Worm (Caenorhabditis elegans) whole organism, L4 larva: ENCODE data around the gene sup-37.

Source experiments
- D1046.2 ChIP-seq: fragments of 200-800 bp; sonication (Bioruptor generic); IDR thresholded peaks from 2 replicates; pipeline ENCODE4 v1.3.6; 2022; ENCODE audit warnings: missing genetic modification characterization, missing compliant biosample characterization
- F10B5.3 ChIP-seq: sonication (generic microtip); optimal IDR thresholded peaks from 2 replicates; lab custom pipeline; 2016; ENCODE audit warnings: mild to moderate bottlenecking, missing genetic modification characterization, missing compliant biosample characterization
- T26A8.4 ChIP-seq: fragments of 200-800 bp; sonication (Bioruptor generic); IDR thresholded peaks from 2 replicates; pipeline ENCODE4 v1.3.6; 2022; ENCODE audit warnings: missing genetic modification characterization, missing compliant biosample characterization
- Y5F2A.4 ChIP-seq: fragments of 200-800 bp; sonication (Bioruptor generic); optimal IDR thresholded peaks from 2 replicates; lab custom pipeline; 2018; ENCODE audit warnings: mild to moderate bottlenecking, missing genetic modification characterization, missing compliant biosample characterization
- ZK337.2 ChIP-seq: fragments of 200-800 bp; sonication (Bioruptor generic); IDR thresholded peaks from 2 replicates; pipeline ENCODE4 v1.3.6; 2022; ENCODE audit warnings: missing genetic modification reagents, missing genetic modification characterization, missing compliant biosample characterization
- aha-1 ChIP-seq: fragments of 150-350 bp; peaks from one replicate; lab custom pipeline; 2014; ENCODE audit warnings: missing biosample characterization, missing genetic modification characterization
- attf-4 ChIP-seq: sonication (generic microtip); optimal IDR thresholded peaks from 3 replicates; lab custom pipeline; 2017; ENCODE audit warnings: missing biosample characterization, missing genetic modification characterization
- ceh-62 ChIP-seq: sonication (generic microtip); optimal IDR thresholded peaks from 2 replicates; lab custom pipeline; 2017; ENCODE audit warnings: missing biosample characterization, missing genetic modification characterization
- daf-12 ChIP-seq: fragments of 150-350 bp; optimal IDR thresholded peaks from 2 replicates; lab custom pipeline; 2014; ENCODE audit warnings: missing biosample characterization, missing genetic modification reagents, missing genetic modification characterization
- daf-16 ChIP-seq, 3 experiments: sonication (generic microtip); optimal IDR thresholded peaks; 2 replicates each; lab custom pipeline; 2016 to 2017; ENCODE audit warnings: missing genetic modification characterization in 3 of 3, missing genetic modification reagents in 3 of 3, mild to moderate bottlenecking in 2 of 3, missing compliant biosample characterization in 2 of 3, missing biosample characterization in 1 of 3, moderate library complexity in 1 of 3
- dmd-8 ChIP-seq: fragments of 200-800 bp; sonication (Bioruptor generic); IDR thresholded peaks from 2 replicates; pipeline ENCODE4 v1.3.6; 2022; ENCODE audit warnings: missing genetic modification characterization, missing compliant biosample characterization
- egl-43 ChIP-seq: fragments of 200-800 bp; sonication (Bioruptor generic); IDR thresholded peaks from 2 replicates; pipeline ENCODE4 v1.3.6; 2022; ENCODE audit warnings: missing genetic modification reagents, missing genetic modification characterization, missing compliant biosample characterization
- hif-1 ChIP-seq, 2 experiments: sonication (generic microtip); optimal IDR thresholded peaks; 2 replicates each; lab custom pipeline; 2016 to 2017; ENCODE audit warnings: missing compliant biosample characterization in 2 of 2, missing genetic modification characterization in 2 of 2, missing genetic modification reagents in 2 of 2, missing genotype in 2 of 2, mild to moderate bottlenecking in 1 of 2
- hlh-11 ChIP-seq: fragments of 200-800 bp; sonication (Bioruptor generic); optimal IDR thresholded peaks from 2 replicates; lab custom pipeline; 2018; ENCODE audit warnings: mild to moderate bottlenecking, missing genetic modification characterization, missing compliant biosample characterization
- hlh-30 ChIP-seq: sonication (generic microtip); optimal IDR thresholded peaks from 2 replicates; lab custom pipeline; 2017; ENCODE audit warnings: antibody characterized with exemption, mild to moderate bottlenecking, missing genetic modification characterization, missing compliant biosample characterization; ENCODE audit not compliant: insufficient read depth
- hmg-1.1 ChIP-seq: fragments of 200-800 bp; sonication (Bioruptor generic); IDR thresholded peaks from 2 replicates; pipeline ENCODE4 v1.3.6; 2022; ENCODE audit warnings: missing genetic modification reagents, missing genetic modification characterization, missing compliant biosample characterization
- lim-7 ChIP-seq: fragments of 200-800 bp; sonication (Bioruptor generic); IDR thresholded peaks from 2 replicates; pipeline ENCODE4 v1.3.6; 2022; ENCODE audit warnings: missing genetic modification characterization, missing compliant biosample characterization
- lin-1 ChIP-seq: fragments of 200-800 bp; sonication (Bioruptor generic); IDR thresholded peaks from 2 replicates; pipeline ENCODE4 v1.3.6; 2022; ENCODE audit warnings: missing genetic modification reagents, missing genetic modification characterization, missing compliant biosample characterization
- lin-15B ChIP-seq: fragments of 150-350 bp; sonication (generic microtip); optimal IDR thresholded peaks from 3 replicates; lab custom pipeline; 2014; ENCODE audit warnings: missing biosample characterization, missing genetic modification characterization
- lsy-2 ChIP-seq, 2 experiments: fragments of 150-350 bp in 1 of 2; sonication (generic microtip) in 1 of 2; optimal IDR thresholded peaks; 2 replicates each; lab custom pipeline; 2014 to 2017; ENCODE audit warnings: missing biosample characterization in 2 of 2, missing genetic modification characterization in 2 of 2
- madf-9 ChIP-seq: fragments of 200-800 bp; sonication (Bioruptor generic); conservative IDR thresholded peaks from 2 replicates; pipeline ENCODE4 v1.3.6; 2022; ENCODE audit warnings: missing genetic modification reagents, missing genetic modification characterization, missing compliant biosample characterization
- nhr-10 ChIP-seq: fragments of 150-350 bp; optimal IDR thresholded peaks from 2 replicates; lab custom pipeline; 2014; ENCODE audit warnings: missing biosample characterization, missing genetic modification characterization
- nhr-11 ChIP-seq: fragments of 150-350 bp; optimal IDR thresholded peaks from 2 replicates; lab custom pipeline; 2014; ENCODE audit warnings: missing biosample characterization, missing genetic modification characterization
- nhr-111 ChIP-seq: fragments of 200-800 bp; sonication (Bioruptor generic); optimal IDR thresholded peaks from 2 replicates; lab custom pipeline; 2018; ENCODE audit warnings: mild to moderate bottlenecking, missing genetic modification characterization, missing compliant biosample characterization
- nhr-28 ChIP-seq: fragments of 150-350 bp; optimal IDR thresholded peaks from 2 replicates; lab custom pipeline; 2014; ENCODE audit warnings: missing biosample characterization, missing genetic modification characterization
- nhr-41 ChIP-seq: fragments of 200-800 bp; sonication (Bioruptor generic); IDR thresholded peaks from 2 replicates; pipeline ENCODE4 v1.3.6; 2022; ENCODE audit warnings: missing genetic modification reagents, missing genetic modification characterization, missing compliant biosample characterization
- nhr-6 ChIP-seq: fragments of 150-350 bp; optimal IDR thresholded peaks from 2 replicates; lab custom pipeline; 2014; ENCODE audit warnings: missing biosample characterization, missing genetic modification characterization
- php-3 ChIP-seq: fragments of 200-800 bp; sonication (Bioruptor generic); IDR thresholded peaks from 2 replicates; pipeline ENCODE4 v1.3.6; 2022; ENCODE audit warnings: missing genetic modification reagents, missing genetic modification characterization, missing compliant biosample characterization
- pqm-1 ChIP-seq: sonication (generic microtip); optimal IDR thresholded peaks from 2 replicates; lab custom pipeline; 2017; ENCODE audit warnings: missing biosample characterization, missing genetic modification characterization
- rbr-2 ChIP-seq: sonication (generic microtip); optimal IDR thresholded peaks from 2 replicates; lab custom pipeline; 2016; ENCODE audit warnings: missing genotype, missing genetic modification characterization, missing compliant biosample characterization
- spr-3 ChIP-seq: fragments of 200-800 bp; sonication (Bioruptor generic); optimal IDR thresholded peaks from 2 replicates; lab custom pipeline; 2018; ENCODE audit warnings: mild to moderate bottlenecking, missing genetic modification characterization, missing compliant biosample characterization
- tra-1 ChIP-seq: fragments of 200-800 bp; sonication (Bioruptor generic); IDR thresholded peaks from 2 replicates; pipeline ENCODE4 v1.3.6; 2022; ENCODE audit warnings: missing genetic modification reagents, missing genetic modification characterization, missing compliant biosample characterization
- unc-62 ChIP-seq, 3 experiments: fragments of 150-350 bp in 1 of 3; sonication (generic microtip); optimal IDR thresholded peaks in 2 of 3; peaks in 1 of 3; 1 replicate in 1 of 3; 2 replicates in 2 of 3; lab custom pipeline; 2014 to 2017; ENCODE audit warnings: missing biosample characterization in 3 of 3, missing genetic modification characterization in 3 of 3, missing genetic modification reagents in 3 of 3, missing genotype in 1 of 3
- vab-7 ChIP-seq: fragments of 200-800 bp; sonication (Bioruptor generic); IDR thresholded peaks from 2 replicates; pipeline ENCODE4 v1.3.6; 2022; ENCODE audit warnings: missing genetic modification reagents, missing genetic modification characterization, missing compliant biosample characterization
- zfp-3 ChIP-seq: fragments of 200-800 bp; sonication (Bioruptor generic); conservative IDR thresholded peaks from 2 replicates; pipeline ENCODE4 v1.3.6; 2022; ENCODE audit warnings: missing genetic modification reagents, missing genetic modification characterization, missing compliant biosample characterization
- ztf-11 ChIP-seq: fragments of 150-350 bp; optimal IDR thresholded peaks from 2 replicates; lab custom pipeline; 2014; ENCODE audit warnings: missing biosample characterization, missing genetic modification characterization

sup-37 gene

ce11 chrV:8786245-8786644 is at the start of gene sup-37:
Gene sup-37, plus strand, starts transcription at chrV:8786545.
- TF ChIP-seq nhr-41 (no peak), attf-4 (tag; lab: Kevin White, UChicago) (no peak), nhr-11 (tag; lab: Kevin White, UChicago) (no peak), nhr-28 (no peak), unc-62 (GFP tag; optimal IDR thresholded peaks at IDR 0.05 in 1 of 2; lab: Kevin White, UChicago) (no peak), unc-62 (tag; optimal IDR thresholded peaks at IDR 0.05; lab: Kevin White, UChicago) (no peak), nhr-10 (tag; lab: Kevin White, UChicago) (no peak), aha-1 (tag; lab: Kevin White, UChicago) (peak; percentile 3), hlh-30 (tag; lab: Kevin White, UChicago) (peak; percentile 31), dmd-8 (GFP tag; lab: Robert Waterston, UW) (no peak), egl-43 (no peak)

DNA sequence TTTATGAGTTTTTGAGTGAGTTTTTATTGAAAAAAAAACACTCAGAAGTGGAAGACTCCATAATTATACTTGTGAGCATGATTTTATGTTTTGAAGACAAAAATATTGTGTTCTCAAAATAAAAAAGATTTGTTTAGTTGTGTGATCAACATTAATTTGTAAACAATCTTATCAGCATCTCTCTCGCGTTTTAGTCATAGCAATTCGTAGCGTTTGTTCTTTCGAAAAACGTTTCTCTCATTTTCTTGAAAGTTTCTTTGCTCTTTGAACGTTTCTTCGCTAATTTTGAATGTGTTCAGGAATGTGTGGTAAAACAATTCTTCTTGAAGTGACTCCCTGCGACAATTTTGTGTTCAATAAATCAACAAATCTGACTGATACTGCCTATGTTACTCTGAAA is 47.2 kb upstream of the sup-37 start, which contains the start of gene ZC196.2:
Gene ZC196.2, plus strand, starts transcription at position 301 of the 400 bp plus-strand sequence.
- TF ChIP-seq tra-1 (GFP tag; lab: Robert Waterston, UW) = no peak
- TF ChIP-seq nhr-28 = no peak
- TF ChIP-seq aha-1 (tag; lab: Kevin White, UChicago) = peak; percentile 13
- no peak for TF ChIP-seq D1046.2 (GFP tag; lab: Robert Waterston, UW)
- no peak for TF ChIP-seq T26A8.4 (GFP tag; lab: Robert Waterston, UW)
- TF ChIP-seq pqm-1 (tag; lab: Kevin White, UChicago) = no peak
- TF ChIP-seq rbr-2 (tag; lab: Kevin White, UChicago) = no peak
- TF ChIP-seq daf-16 (GFP tag; optimal IDR thresholded peaks at IDR 0.05; lab: Kevin White, UChicago) = no peak
- TF ChIP-seq daf-16 (tag; optimal IDR thresholded peaks at IDR 0.05; lab: Kevin White, UChicago) = peak; percentile 59
- TF ChIP-seq ceh-62 = no peak
- TF ChIP-seq lsy-2 (tag; optimal IDR thresholded peaks at IDR 0.05; lab: Kevin White, UChicago) = no peak
- no peak for TF ChIP-seq hlh-11 (tag; lab: Kevin White, UChicago)

DNA sequence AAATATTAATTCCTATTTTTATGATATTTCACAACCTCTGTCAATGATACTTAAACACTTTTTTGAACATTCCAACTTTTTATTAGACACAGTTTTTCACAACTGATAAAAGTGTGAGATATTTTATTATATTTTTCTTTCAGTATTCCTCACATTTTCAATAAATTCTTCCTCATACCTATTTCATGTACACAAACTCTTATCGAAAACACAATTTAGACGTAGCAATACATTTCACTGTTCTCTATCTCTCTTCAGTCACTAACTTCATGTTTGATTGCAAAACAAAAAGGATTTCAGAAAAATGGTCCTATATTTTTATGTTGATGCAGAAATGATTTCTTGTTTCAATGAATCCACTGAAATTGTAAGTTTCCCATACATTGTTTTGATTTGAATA is 40.5 kb upstream of the sup-37 start, which contains the start of gene B0507.6:
Gene B0507.6, plus strand, starts transcription at position 301 of the 400 bp plus-strand sequence.
- no peak for TF ChIP-seq pqm-1 (tag; lab: Kevin White, UChicago)
- no peak for TF ChIP-seq nhr-11 (tag; lab: Kevin White, UChicago)
- TF ChIP-seq D1046.2 (GFP tag; lab: Robert Waterston, UW) = no peak
- TF ChIP-seq lin-1 (GFP tag; lab: Robert Waterston, UW) = no peak
- no peak for TF ChIP-seq hmg-1.1
- no peak for TF ChIP-seq ztf-11 (tag; lab: Kevin White, UChicago)
- TF ChIP-seq nhr-111 (GFP tag; lab: Kevin White, UChicago) = no peak
- no peak for TF ChIP-seq daf-12 (tag; lab: Kevin White, UChicago)
- no peak for TF ChIP-seq hif-1 (tag; optimal IDR thresholded peaks at IDR 0.05; lab: Kevin White, UChicago)
- no peak for TF ChIP-seq madf-9 (GFP tag; lab: Robert Waterston, UW)
- no peak for TF ChIP-seq spr-3
- TF ChIP-seq zfp-3 (GFP tag; lab: Robert Waterston, UW) = no peak
- no peak for TF ChIP-seq Y5F2A.4
- no peak for TF ChIP-seq lim-7 (GFP tag; lab: Robert Waterston, UW)
- no peak for TF ChIP-seq lin-15B
- TF ChIP-seq attf-4 (tag; lab: Kevin White, UChicago) = no peak
- TF ChIP-seq php-3 (GFP tag; lab: Robert Waterston, UW) = no peak
- no peak for TF ChIP-seq F10B5.3 (tag; lab: Kevin White, UChicago)

DNA sequence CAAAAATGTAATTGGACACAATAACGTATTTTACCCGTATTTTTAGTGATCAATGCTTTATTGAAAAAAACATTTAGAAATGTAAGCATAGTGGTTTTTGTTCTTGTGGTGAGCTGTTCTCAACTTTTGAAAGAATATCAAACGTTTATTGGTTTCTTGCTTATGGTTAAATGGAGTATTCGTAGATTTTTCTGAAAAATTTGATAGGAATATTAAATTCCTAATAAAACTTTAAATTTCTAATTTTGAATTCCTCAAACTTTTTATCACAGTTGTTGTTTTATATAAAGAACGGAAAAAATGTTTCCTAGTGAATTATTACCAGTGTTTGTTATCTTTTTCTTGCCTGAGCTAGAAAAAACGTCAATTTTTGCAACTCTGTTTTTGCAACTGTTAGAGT is 33.0 kb upstream of the sup-37 start, which contains the start of gene B0507.5:
Gene B0507.5, plus strand, starts transcription at position 301 of the 400 bp plus-strand sequence.
- TF ChIP-seq ZK337.2 (GFP tag; lab: Robert Waterston, UW) (no peak), nhr-6 (tag; lab: Kevin White, UChicago) (no peak), vab-7 (GFP tag; lab: Robert Waterston, UW) (no peak)
